Worm (Caenorhabditis elegans) whole organism, mixed stage, embryonic: ENCODE measurements around the gene rheb-1.
"Not testable (repeated sequence)": the region's sequence is repeated elsewhere in the genome, so short reads cannot be mapped to it uniquely, and the experiment has no call there.

ENCODE experiments used
- bed-3 ChIP-seq: fragments of 200-800 bp; sonication (Bioruptor generic); optimal IDR thresholded peaks from 3 replicates; lab custom pipeline; 2018; ENCODE audit warnings: mild to moderate bottlenecking, missing genetic modification characterization, moderate library complexity, missing compliant biosample characterization
- drap-1 ChIP-seq: fragments of 200-800 bp; sonication (Bioruptor generic); optimal IDR thresholded peaks from 3 replicates; lab custom pipeline; 2018; ENCODE audit warnings: mild to moderate bottlenecking, missing genetic modification characterization, missing compliant biosample characterization
- lin-13 ChIP-seq: fragments of 150-350 bp; optimal IDR thresholded peaks from 2 replicates; lab custom pipeline; 2014; ENCODE audit warnings: missing biosample characterization, missing genetic modification characterization
- lsy-2 ChIP-seq: fragments of 150-350 bp; optimal IDR thresholded peaks from 2 replicates; lab custom pipeline; 2014; ENCODE audit warnings: missing biosample characterization, missing genetic modification characterization
- mep-1 ChIP-seq: fragments of 150-350 bp; optimal IDR thresholded peaks from 2 replicates; lab custom pipeline; 2017; ENCODE audit warnings: missing biosample characterization, missing genetic modification reagents, missing genetic modification characterization, inconsistent platforms
- nhr-28 ChIP-seq: fragments of 150-350 bp; optimal IDR thresholded peaks from 2 replicates; lab custom pipeline; 2014; ENCODE audit warnings: missing biosample characterization, missing genetic modification characterization
- pha-4 ChIP-seq: fragments of 150-350 bp; optimal IDR thresholded peaks from 2 replicates; lab custom pipeline; 2018; ENCODE audit warnings: missing biosample characterization, missing genetic modification reagents, missing genetic modification characterization
- sem-2 ChIP-seq: fragments of 200-800 bp; sonication (Bioruptor generic); optimal IDR thresholded peaks from 2 replicates; lab custom pipeline; 2018; ENCODE audit warnings: mild to moderate bottlenecking, missing genetic modification characterization, missing compliant biosample characterization
- snpc-4 ChIP-seq: fragments of 150-350 bp; optimal IDR thresholded peaks from 2 replicates; lab custom pipeline; 2014; ENCODE audit warnings: missing biosample characterization, missing genetic modification characterization

- not testable (repeated sequence) for TF ChIP-seq mep-1; pha-4 (tag; lab: Kevin White, UChicago); drap-1 (GFP tag; lab: Kevin White, UChicago); bed-3 (GFP tag; lab: Kevin White, UChicago); lin-13 (tag; lab: Kevin White, UChicago); snpc-4; sem-2 (GFP tag; lab: Kevin White, UChicago); nhr-28 (tag; lab: Kevin White, UChicago); lsy-2 (tag; lab: Kevin White, UChicago)
Observed at ce11 chrIII:9420231-9420630, 35.6 kb downstream of the rheb-1 start, which contains the start of gene T26G10.4.
